Fruit fly (Drosophila melanogaster) whole organism, pupa: ENCODE results near the gene CG42638.

Experiments used
- CG12605 ChIP-seq: fragments of 200-800 bp; sonication (Bioruptor generic); IDR thresholded peaks from 2 replicates; pipeline ENCODE4 v1.3.6; 2022; ENCODE audit warnings: missing biosample characterization, missing genetic modification characterization
- CG17806 ChIP-seq: fragments of 200-800 bp; sonication (Bioruptor generic); optimal IDR thresholded peaks from 2 replicates; lab custom pipeline; 2018; ENCODE audit warnings: missing biosample characterization, mild to moderate bottlenecking, missing genetic modification characterization, moderate library complexity
- CG8301 ChIP-seq: fragments of 200-800 bp; sonication (Bioruptor generic); optimal IDR thresholded peaks from 2 replicates; lab custom pipeline; 2018; ENCODE audit warnings: missing biosample characterization, mild to moderate bottlenecking, missing genetic modification characterization

- peak; percentile 85 for TF ChIP-seq CG12605 (GFP tag; lab: Robert Waterston, UW)
- peak; percentile 58 for TF ChIP-seq CG8301
- TF ChIP-seq CG17806 (tag; lab: Kevin White, UChicago), result no peak
Measured at dm6 chr3L:19792717-19793437, 43.3 kb upstream of the CG42638 start.
